Worm (Caenorhabditis elegans): ENCODE results near the gene F55G11.1.

The F55G11.1 gene

DNA sequence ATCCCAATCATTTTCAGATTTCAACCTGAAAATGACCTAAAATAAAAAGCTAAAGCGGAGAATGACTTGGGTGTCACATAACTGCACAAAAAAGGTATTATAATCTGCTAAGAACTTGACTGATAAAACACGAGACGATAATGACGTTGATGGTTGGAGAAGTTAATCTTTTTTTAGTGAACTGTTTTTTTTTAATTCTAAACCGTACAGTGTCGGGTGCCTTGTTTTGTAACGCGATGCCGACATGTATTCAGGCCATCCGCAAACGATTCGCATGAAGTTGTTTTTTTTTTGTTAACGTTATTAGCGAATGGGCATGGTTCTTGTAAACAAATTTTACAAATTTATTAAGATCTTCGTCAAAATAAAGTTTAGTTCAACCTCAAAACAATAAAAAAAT, 43.0 kb upstream of the F55G11.1 start, which contains the start of gene K10D11.6:
Gene K10D11.6 (minus strand): TSS at position 101 of the 400 bp plus-strand sequence.
- TF ChIP-seq nfya-1 (tag; optimal IDR thresholded peaks at IDR 0.05; ENCODE audit: insufficient read depth) (no peak), pqm-1 (tag; optimal IDR thresholded peaks at IDR 0.05) (peak; percentile 15), elt-2 (tag; optimal IDR thresholded peaks at IDR 0.05) (peak; percentile 46)

DNA sequence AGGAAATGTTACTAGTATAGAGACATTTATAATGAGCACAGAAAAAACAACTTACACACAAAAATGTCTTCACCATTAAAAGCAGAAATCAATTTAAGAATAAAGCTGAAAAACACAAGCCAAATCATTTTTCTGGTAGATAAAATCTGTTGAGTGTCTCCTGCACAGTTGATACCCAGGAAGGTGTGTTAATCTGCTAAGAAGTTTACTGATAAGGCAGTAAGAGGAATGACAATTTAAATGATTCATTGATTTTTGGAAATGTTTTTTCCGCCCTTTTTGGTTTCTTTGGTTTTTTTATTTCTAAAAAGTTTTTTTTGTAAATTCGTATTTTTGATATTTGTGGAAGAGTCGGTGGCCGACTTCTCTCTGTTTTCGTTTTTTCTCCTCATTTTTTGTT, 39.6 kb upstream of the F55G11.1 start, which contains the start of gene K10D11.3:
Gene K10D11.3 (minus strand): TSS at position 174 of the 400 bp plus-strand sequence.
- TF ChIP-seq nhr-76 (tag; optimal IDR thresholded peaks at IDR 0.05) (no peak), elt-3 (tag; optimal IDR thresholded peaks at IDR 0.05) (no peak), elt-2 (tag; optimal IDR thresholded peaks at IDR 0.05) (peak; percentile 53), fos-1 (tag; optimal IDR thresholded peaks at IDR 0.05) (no peak), pqm-1 (tag; optimal IDR thresholded peaks at IDR 0.05) (peak; percentile 37)

DNA sequence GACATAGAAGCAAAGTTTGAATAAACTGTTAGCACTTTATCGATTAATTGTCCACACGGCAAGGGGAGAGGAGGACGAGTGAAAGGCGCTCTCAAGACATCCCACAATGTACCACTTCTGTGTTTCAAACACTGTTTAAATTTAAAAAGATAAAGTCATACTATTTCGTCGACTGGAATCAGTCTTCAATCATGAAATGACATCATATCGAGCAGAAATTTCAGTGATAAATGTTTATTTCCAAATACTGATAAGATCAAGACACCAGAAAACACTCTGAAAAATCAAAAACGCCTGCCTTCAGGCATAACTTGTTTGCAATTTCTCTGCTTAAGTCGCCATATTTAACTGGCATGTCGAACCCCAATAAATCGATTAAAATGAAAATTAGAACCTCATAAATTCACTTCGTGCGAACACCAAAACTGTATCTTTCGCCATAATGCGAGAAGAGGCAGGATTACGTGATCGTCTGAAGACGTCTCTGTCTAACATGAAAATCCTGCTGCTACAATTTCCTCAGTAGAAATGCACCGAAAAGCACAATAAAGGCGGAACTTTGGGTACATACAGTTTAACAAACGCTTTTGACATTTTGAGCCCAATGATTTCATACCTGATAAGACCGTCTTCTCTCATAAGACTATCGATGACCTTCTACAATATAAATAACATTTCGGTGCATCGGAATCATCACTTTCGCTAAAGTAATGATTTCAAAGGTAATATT, 32.1 kb upstream of the F55G11.1 start, which contains the start of gene K10D11.2:
Gene K10D11.2 (plus strand): TSS at position 680 of the 730 bp plus-strand sequence.
- TF ChIP-seq nhr-28 (tag; optimal IDR thresholded peaks at IDR 0.05) (no peak), ama-1 (optimal IDR thresholded peaks at IDR 0.05) (no peak), pqm-1 (tag; optimal IDR thresholded peaks at IDR 0.05) (peak; percentile 51), elt-2 (tag; optimal IDR thresholded peaks at IDR 0.05) (peak; percentile 82)

DNA sequence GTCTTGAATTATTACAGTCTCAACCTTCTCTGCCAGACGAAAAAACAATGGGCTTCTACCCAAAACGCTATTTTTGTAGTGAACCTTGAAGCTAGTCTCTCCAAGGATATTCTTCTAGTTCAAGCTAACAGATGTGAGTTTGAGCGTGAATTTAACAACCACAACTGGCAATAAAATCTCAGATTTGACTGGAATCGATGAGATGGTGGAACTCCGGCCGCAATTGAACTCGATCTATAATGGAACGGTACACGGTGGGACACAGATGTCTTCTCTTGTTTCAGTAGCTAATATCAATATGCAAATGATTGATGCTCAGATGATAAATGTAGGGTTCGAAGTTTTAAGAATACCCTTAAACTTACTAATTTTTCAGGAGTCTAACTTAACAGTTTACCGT, 31.3 kb upstream of the F55G11.1 start:
- no peak for TF ChIP-seq egl-5 (tag; optimal IDR thresholded peaks at IDR 0.05)
- TF ChIP-seq elt-3 (tag; optimal IDR thresholded peaks at IDR 0.05), result no peak
- no peak for TF ChIP-seq ZK546.5 (tag; optimal IDR thresholded peaks at IDR 0.05)
- no peak for TF ChIP-seq ceh-82 (tag; optimal IDR thresholded peaks at IDR 0.05)
- TF ChIP-seq nhr-77 (tag; optimal IDR thresholded peaks at IDR 0.05), result no peak
- no peak for TF ChIP-seq pqm-1 (tag; optimal IDR thresholded peaks at IDR 0.05)
- no peak for TF ChIP-seq aly-2 (tag; optimal IDR thresholded peaks at IDR 0.05)
- TF ChIP-seq R02D3.7 (tag; optimal IDR thresholded peaks at IDR 0.05), result no peak
- TF ChIP-seq zag-1 (tag; optimal IDR thresholded peaks at IDR 0.05), result no peak
- no peak for TF ChIP-seq elt-1 (tag; optimal IDR thresholded peaks at IDR 0.05)
- no peak for TF ChIP-seq snpc-4 (tag; optimal IDR thresholded peaks at IDR 0.05)

DNA sequence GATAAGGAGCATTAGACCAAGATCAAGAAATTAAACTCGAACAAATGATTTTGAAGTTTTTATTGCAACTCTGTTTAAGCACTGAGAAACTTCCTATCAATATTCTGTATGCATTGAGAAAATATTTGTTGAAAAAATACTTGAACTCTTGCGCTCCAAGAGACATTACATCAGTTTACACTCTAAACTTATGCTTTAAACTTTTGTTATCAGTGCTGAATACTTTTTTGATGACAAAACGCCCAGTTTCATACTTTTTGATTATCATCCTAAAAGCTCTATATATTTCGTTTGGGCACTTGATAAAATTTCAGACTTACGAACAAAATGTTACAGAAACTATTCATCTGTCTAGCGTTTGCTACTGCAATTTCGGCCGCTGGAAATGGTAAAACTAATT, 29.6 kb upstream of the F55G11.1 start, which contains the start of gene dod-17:
Gene dod-17 (plus strand): TSS at position 323 of the 400 bp plus-strand sequence.
- peak; percentile 51 for TF ChIP-seq elt-2 (tag; optimal IDR thresholded peaks at IDR 0.05)
- TF ChIP-seq ama-1 (optimal IDR thresholded peaks at IDR 0.05), result no peak
- no peak for TF ChIP-seq eor-1 (tag; optimal IDR thresholded peaks at IDR 0.05)

DNA sequence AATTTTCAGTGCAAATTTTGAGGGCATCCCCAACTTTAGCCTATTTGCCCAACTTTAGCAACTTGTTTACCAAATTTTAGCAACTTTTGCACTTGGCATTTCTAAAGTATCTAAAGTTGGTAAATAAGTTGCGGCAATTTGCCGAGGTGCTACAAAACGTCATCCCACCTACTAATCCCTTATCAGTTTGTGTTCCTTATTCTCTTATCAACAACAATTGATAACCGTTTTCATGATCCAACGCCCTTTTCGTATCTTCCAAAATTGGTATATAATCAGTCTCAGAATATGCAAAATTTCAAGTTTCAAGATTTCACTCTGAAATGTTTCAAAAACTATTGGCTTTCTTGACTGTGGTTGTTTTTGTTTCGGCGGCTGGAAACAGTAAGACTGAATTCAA, 26.9 kb upstream of the F55G11.1 start, which contains the start of gene F55G11.4:
Gene F55G11.4 (plus strand): TSS at position 289 of the 400 bp plus-strand sequence.
- TF ChIP-seq unc-62 (GFP tag; optimal IDR thresholded peaks at IDR 0.05), result no peak
- no peak for TF ChIP-seq ztf-4 (tag; optimal IDR thresholded peaks at IDR 0.05)
- peak; percentile 67 for TF ChIP-seq elt-2 (tag; optimal IDR thresholded peaks at IDR 0.05)
- peak; percentile 35 for TF ChIP-seq pqm-1 (tag; optimal IDR thresholded peaks at IDR 0.05)
- TF ChIP-seq elt-1 (tag; optimal IDR thresholded peaks at IDR 0.05), result no peak
- TF ChIP-seq nhr-76 (tag; optimal IDR thresholded peaks at IDR 0.05), result no peak
- no peak for TF ChIP-seq nhr-77 (tag; optimal IDR thresholded peaks at IDR 0.05)
- no peak for TF ChIP-seq fkh-2 (tag; optimal IDR thresholded peaks at IDR 0.05)
- TF ChIP-seq hmg-11 (tag; optimal IDR thresholded peaks at IDR 0.05), result no peak
- no peak for TF ChIP-seq nhr-25 (tag; optimal IDR thresholded peaks at IDR 0.05)
- no peak for TF ChIP-seq aly-2 (tag; optimal IDR thresholded peaks at IDR 0.05)
- no peak for TF ChIP-seq R02D3.7 (tag; optimal IDR thresholded peaks at IDR 0.05)
- no peak for TF ChIP-seq tbx-2 (tag; optimal IDR thresholded peaks at IDR 0.05)
- TF ChIP-seq mml-1 (tag; optimal IDR thresholded peaks at IDR 0.05), result no peak
- TF ChIP-seq elt-3 (tag; optimal IDR thresholded peaks at IDR 0.05), result no peak

DNA sequence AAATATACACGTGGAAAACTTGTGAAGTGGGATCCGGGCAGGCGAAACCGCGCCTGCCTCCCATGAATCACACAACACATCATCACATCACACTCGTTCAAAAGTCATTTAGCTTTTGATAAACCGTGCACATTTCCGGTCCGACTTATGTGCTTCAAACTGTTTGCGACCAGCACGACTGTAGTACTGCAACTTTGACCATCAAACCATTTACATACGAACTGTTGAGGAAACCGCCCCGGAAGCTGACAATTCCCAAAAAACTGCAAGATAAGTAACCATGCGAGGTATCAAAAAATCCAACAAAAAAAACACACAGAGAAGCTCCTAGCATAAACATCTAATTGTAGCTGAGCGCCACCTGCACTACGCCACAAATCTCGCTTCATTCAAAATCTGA, 26.4 kb upstream of the F55G11.1 start:
- TF ChIP-seq nhr-67 (tag; optimal IDR thresholded peaks at IDR 0.05) (no peak), hmg-11 (tag; optimal IDR thresholded peaks at IDR 0.05) (no peak), skn-1 (tag; optimal IDR thresholded peaks at IDR 0.05) (no peak), ztf-4 (tag; optimal IDR thresholded peaks at IDR 0.05) (no peak), ama-1 (optimal IDR thresholded peaks at IDR 0.05) (no peak), pha-4 (tag; optimal IDR thresholded peaks at IDR 0.05) (no peak), fkh-10 (GFP tag; optimal IDR thresholded peaks at IDR 0.05) (no peak), nhr-12 (tag; optimal IDR thresholded peaks at IDR 0.05) (no peak), sea-2 (GFP tag; optimal IDR thresholded peaks at IDR 0.05) (no peak), zag-1 (tag; optimal IDR thresholded peaks at IDR 0.05) (no peak), R02D3.7 (tag; optimal IDR thresholded peaks at IDR 0.05) (no peak), nhr-11 (tag; optimal IDR thresholded peaks at IDR 0.05) (no peak), mml-1 (tag; optimal IDR thresholded peaks at IDR 0.05) (no peak), jun-1 (tag; optimal IDR thresholded peaks at IDR 0.05) (no peak), ceh-28 (tag; optimal IDR thresholded peaks at IDR 0.05) (no peak), egl-5 (tag; optimal IDR thresholded peaks at IDR 0.05) (no peak), lin-15B (tag; optimal IDR thresholded peaks at IDR 0.05) (no peak), nfya-1 (tag; optimal IDR thresholded peaks at IDR 0.05; ENCODE audit: insufficient read depth) (no peak), elt-3 (tag; optimal IDR thresholded peaks at IDR 0.05) (no peak), daf-12 (tag; optimal IDR thresholded peaks at IDR 0.05) (no peak)

Measured in whole organism, L3 larva.